Fruit fly (Drosophila melanogaster): ENCODE measurements around the gene CG12983.

Gene CG12983

DNA sequence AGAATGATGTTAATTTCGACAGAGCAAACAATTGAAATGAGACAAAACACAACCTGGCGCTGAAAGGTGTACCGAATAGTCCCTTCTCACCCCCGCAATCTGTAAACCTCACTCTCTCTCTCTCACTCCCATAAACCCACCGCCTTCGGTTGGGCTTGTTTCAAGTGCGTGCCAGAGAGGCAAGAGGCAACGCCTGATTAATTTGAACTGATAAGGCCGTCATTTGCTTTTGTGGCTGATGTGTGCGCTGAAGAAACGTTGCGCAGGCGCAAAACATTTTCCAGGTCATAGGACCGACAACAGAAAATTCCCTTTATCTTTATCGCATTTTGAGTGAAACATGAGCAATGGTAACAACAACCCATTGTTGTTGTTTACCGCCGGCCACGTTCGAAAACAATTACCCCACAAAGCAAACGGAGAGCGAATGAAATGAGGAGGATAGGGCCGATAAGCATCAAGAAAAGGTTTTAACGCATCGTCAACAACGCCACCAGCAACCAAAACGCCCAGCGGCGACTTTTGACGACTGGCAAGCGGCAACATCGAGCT, 44.2 kb downstream of the CG12983 start (continued):
- TF ChIP-seq Ravus (GFP tag; IDR thresholded peaks at IDR 0.05): no peak
- peak; percentile 39 for TF ChIP-seq CG2202 (tag; optimal IDR thresholded peaks at IDR 0.05)
- TF ChIP-seq Dp (GFP tag; optimal IDR thresholded peaks at IDR 0.05): no peak
- no peak for TF ChIP-seq CG10147 (GFP tag; optimal IDR thresholded peaks at IDR 0.05)
- no peak for TF ChIP-seq ind (GFP tag; optimal IDR thresholded peaks at IDR 0.05)
- TF ChIP-seq Bteb2 (GFP tag; optimal IDR thresholded peaks at IDR 0.05): no peak
- TF ChIP-seq CG7839 (tag; optimal IDR thresholded peaks at IDR 0.05): no peak
- TF ChIP-seq CG15696 (tag; optimal IDR thresholded peaks at IDR 0.05): peak; percentile 67
- TF ChIP-seq CG1529 (GFP tag; optimal IDR thresholded peaks at IDR 0.05): no peak
- TF ChIP-seq pan (optimal IDR thresholded peaks at IDR 0.05): no peak
- TF ChIP-seq pan (GFP tag; optimal IDR thresholded peaks at IDR 0.05 in 1 of 2, IDR thresholded peaks at IDR 0.05 in 1 of 2): no peak
- TF ChIP-seq CG1233 (GFP tag; optimal IDR thresholded peaks at IDR 0.05): peak; percentile 37
- TF ChIP-seq danr (GFP tag; IDR thresholded peaks at IDR 0.05): no peak
- no peak for TF ChIP-seq Hr51 (GFP tag; optimal IDR thresholded peaks at IDR 0.05)

DNA sequence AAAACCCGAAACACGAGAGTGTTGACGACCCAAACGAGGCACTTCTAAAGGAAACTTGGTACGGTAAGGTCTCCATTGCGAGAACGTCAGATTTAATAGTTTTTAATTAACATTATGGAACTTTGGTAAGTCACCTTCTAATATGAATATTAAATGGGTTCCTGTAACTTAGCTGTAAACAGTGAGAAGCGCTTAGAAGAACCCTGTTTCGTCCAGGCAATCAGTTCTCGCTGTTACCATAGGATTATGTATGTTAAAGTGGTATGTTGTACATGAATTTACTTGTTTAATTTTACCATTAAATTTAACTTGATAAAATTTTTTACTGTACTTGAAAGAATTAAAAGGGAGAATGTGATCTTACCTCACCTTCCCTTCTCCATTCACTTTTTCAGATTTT, 44.7 kb downstream of the CG12983 start:
- TF ChIP-seq ERR (GFP tag; optimal IDR thresholded peaks at IDR 0.05) (no peak), vvl (GFP tag; IDR thresholded peaks at IDR 0.05) (no peak), pnt (GFP tag; optimal IDR thresholded peaks at IDR 0.05) (no peak), so (GFP tag; IDR thresholded peaks at IDR 0.05) (no peak), Fer2 (tag; optimal IDR thresholded peaks at IDR 0.05) (no peak), Aef1 (GFP tag; IDR thresholded peaks at IDR 0.05) (no peak), Hr51 (GFP tag; optimal IDR thresholded peaks at IDR 0.05) (peak in 1 of 2 experiments; percentile 22), gro (GFP tag; optimal IDR thresholded peaks at IDR 0.05) (no peak), sens (GFP tag) (peak; percentile 86), Rx (GFP tag; IDR thresholded peaks at IDR 0.05) (no peak), Awh (GFP tag; IDR thresholded peaks at IDR 0.05) (no peak), crol (GFP tag; IDR thresholded peaks at IDR 0.05) (no peak), CG10321 (GFP tag; IDR thresholded peaks at IDR 0.05) (no peak), NC2α (GFP tag; optimal IDR thresholded peaks at IDR 0.05) (no peak), HmgZ (tag; optimal IDR thresholded peaks at IDR 0.05) (no peak), CoRest (tag; optimal IDR thresholded peaks at IDR 0.05) (peak; percentile 39), zf30C (GFP tag; optimal IDR thresholded peaks at IDR 0.05) (no peak), Hmr (GFP tag; optimal IDR thresholded peaks at IDR 0.05) (no peak), CG7556 (GFP tag; optimal IDR thresholded peaks at IDR 0.05) (no peak), stwl (tag; optimal IDR thresholded peaks at IDR 0.05) (no peak), CG8089 (GFP tag; optimal IDR thresholded peaks at IDR 0.05) (no peak), nerfin-1 (tag; optimal IDR thresholded peaks at IDR 0.05) (no peak), CG3847 (GFP tag; IDR thresholded peaks at IDR 0.05) (no peak), lola (GFP tag; optimal IDR thresholded peaks at IDR 0.05) (peak in 1 of 3 experiments; percentile 28), dmrt11E (tag; optimal IDR thresholded peaks at IDR 0.05) (peak; percentile 25), CG8359 (GFP tag; optimal IDR thresholded peaks at IDR 0.05; ENCODE audit: borderline replicate concordance) (no peak), H2.0 (GFP tag; IDR thresholded peaks at IDR 0.05) (no peak), CG18619 (GFP tag; optimal IDR thresholded peaks at IDR 0.05) (no peak), croc (GFP tag; conservative IDR thresholded peaks at IDR 0.05) (no peak), CG10959 (GFP tag; IDR thresholded peaks at IDR 0.05) (no peak), fd102C (GFP tag; optimal IDR thresholded peaks at IDR 0.05) (no peak), CG12219 (GFP tag; optimal IDR thresholded peaks at IDR 0.05) (no peak), CkIIα-i1 (GFP tag; IDR thresholded peaks at IDR 0.05) (no peak), bsh (GFP tag; optimal IDR thresholded peaks at IDR 0.05) (peak in 1 of 2 experiments; percentile 14), HLHmδ (GFP tag; optimal IDR thresholded peaks at IDR 0.05) (no peak), CG4282 (GFP tag; optimal IDR thresholded peaks at IDR 0.05) (no peak), jumu (GFP tag; optimal IDR thresholded peaks at IDR 0.05) (no peak)
